Worm (Caenorhabditis elegans) whole organism, L4 larva: ENCODE data around the gene plg-1.

Source experiments
- F44E2.7 ChIP-seq: fragments of 200-800 bp; sonication (Bioruptor generic); IDR thresholded peaks from 2 replicates; pipeline ENCODE4 v2.1.2; 2022; ENCODE audit warnings: missing genetic modification characterization, missing compliant biosample characterization
- R02D3.7 ChIP-seq: fragments of 150-350 bp; sonication (generic microtip); optimal IDR thresholded peaks from 3 replicates; lab custom pipeline; 2014; ENCODE audit warnings: missing biosample characterization, missing genetic modification characterization
- T20F7.1 ChIP-seq: fragments of 200-800 bp; sonication (Bioruptor generic); optimal IDR thresholded peaks from 2 replicates; lab custom pipeline; 2018; ENCODE audit warnings: mild to moderate bottlenecking, missing genetic modification characterization, missing compliant biosample characterization
- T26A8.4 ChIP-seq: fragments of 200-800 bp; sonication (Bioruptor generic); IDR thresholded peaks from 2 replicates; pipeline ENCODE4 v1.3.6; 2022; ENCODE audit warnings: missing genetic modification characterization, missing compliant biosample characterization
- Y105C5A.15 ChIP-seq: fragments of 200-800 bp; sonication (Bioruptor generic); IDR thresholded peaks from 2 replicates; pipeline ENCODE4 v1.3.6; 2022; ENCODE audit warnings: missing genetic modification characterization, missing compliant biosample characterization
- Y48G9A.11 ChIP-seq: fragments of 200-800 bp; sonication (Bioruptor generic); IDR thresholded peaks from 2 replicates; pipeline ENCODE4 v1.3.6; 2022; ENCODE audit warnings: missing genetic modification reagents, missing genetic modification characterization, missing compliant biosample characterization
- Y5F2A.4 ChIP-seq: fragments of 200-800 bp; sonication (Bioruptor generic); optimal IDR thresholded peaks from 2 replicates; lab custom pipeline; 2018; ENCODE audit warnings: mild to moderate bottlenecking, missing genetic modification characterization, missing compliant biosample characterization
- ZK337.2 ChIP-seq: fragments of 200-800 bp; sonication (Bioruptor generic); IDR thresholded peaks from 2 replicates; pipeline ENCODE4 v1.3.6; 2022; ENCODE audit warnings: missing genetic modification reagents, missing genetic modification characterization, missing compliant biosample characterization
- aha-1 ChIP-seq: fragments of 150-350 bp; peaks from one replicate; lab custom pipeline; 2014; ENCODE audit warnings: missing biosample characterization, missing genetic modification characterization
- ceh-62 ChIP-seq: sonication (generic microtip); optimal IDR thresholded peaks from 2 replicates; lab custom pipeline; 2017; ENCODE audit warnings: missing biosample characterization, missing genetic modification characterization
- ceh-82 ChIP-seq: sonication (generic microtip); optimal IDR thresholded peaks from 2 replicates; lab custom pipeline; 2017; ENCODE audit warnings: missing biosample characterization, missing genetic modification characterization
- daf-16 ChIP-seq, 3 experiments: sonication (generic microtip); optimal IDR thresholded peaks; 2 replicates each; lab custom pipeline; 2016 to 2017; ENCODE audit warnings: missing genetic modification characterization in 3 of 3, missing genetic modification reagents in 3 of 3, mild to moderate bottlenecking in 2 of 3, missing compliant biosample characterization in 2 of 3, missing biosample characterization in 1 of 3, moderate library complexity in 1 of 3
- daf-8 ChIP-seq: fragments of 200-800 bp; sonication (Bioruptor generic); IDR thresholded peaks from 2 replicates; pipeline ENCODE4 v1.3.6; 2022; ENCODE audit warnings: missing genetic modification characterization, missing compliant biosample characterization
- dmd-6 ChIP-seq: fragments of 200-800 bp; sonication (Bioruptor generic); IDR thresholded peaks from 2 replicates; pipeline ENCODE4 v1.3.6; 2022; ENCODE audit warnings: missing genetic modification reagents, missing genetic modification characterization, missing compliant biosample characterization
- dmd-8 ChIP-seq: fragments of 200-800 bp; sonication (Bioruptor generic); IDR thresholded peaks from 2 replicates; pipeline ENCODE4 v1.3.6; 2022; ENCODE audit warnings: missing genetic modification characterization, missing compliant biosample characterization
- dpl-1 ChIP-seq: fragments of 150-350 bp; optimal IDR thresholded peaks from 2 replicates; lab custom pipeline; 2014; ENCODE audit warnings: missing biosample characterization, missing genetic modification reagents, missing genetic modification characterization
- dve-1 ChIP-seq: sonication (generic microtip); optimal IDR thresholded peaks from 2 replicates; lab custom pipeline; 2017; ENCODE audit warnings: antibody characterized with exemption, mild to moderate bottlenecking, missing genetic modification characterization, missing compliant biosample characterization; ENCODE audit not compliant: insufficient read depth
- gei-8 ChIP-seq: fragments of 200-800 bp; sonication (Bioruptor generic); optimal IDR thresholded peaks from 2 replicates; lab custom pipeline; 2018; ENCODE audit warnings: mild to moderate bottlenecking, missing genetic modification characterization, missing compliant biosample characterization
- lim-7 ChIP-seq: fragments of 200-800 bp; sonication (Bioruptor generic); IDR thresholded peaks from 2 replicates; pipeline ENCODE4 v1.3.6; 2022; ENCODE audit warnings: missing genetic modification characterization, missing compliant biosample characterization
- lin-13 ChIP-seq: fragments of 150-350 bp; optimal IDR thresholded peaks from 2 replicates; lab custom pipeline; 2014; ENCODE audit warnings: missing biosample characterization, missing genetic modification reagents, missing genetic modification characterization
- lin-15B ChIP-seq: fragments of 150-350 bp; sonication (generic microtip); optimal IDR thresholded peaks from 3 replicates; lab custom pipeline; 2014; ENCODE audit warnings: missing biosample characterization, missing genetic modification characterization
- lin-29 ChIP-seq: fragments of 200-800 bp; sonication (Bioruptor generic); IDR thresholded peaks from 2 replicates; pipeline ENCODE4 v1.3.6; 2022; ENCODE audit warnings: missing genetic modification reagents, missing genetic modification characterization, missing compliant biosample characterization
- lin-38 ChIP-seq: fragments of 200-800 bp; sonication (Bioruptor generic); IDR thresholded peaks from 2 replicates; pipeline ENCODE4 v1.3.6; 2022; ENCODE audit warnings: missing genetic modification reagents, missing genetic modification characterization, missing compliant biosample characterization
- lir-3 ChIP-seq: sonication (generic microtip); optimal IDR thresholded peaks from 2 replicates; lab custom pipeline; 2016; ENCODE audit warnings: mild to moderate bottlenecking, missing genetic modification characterization, missing compliant biosample characterization
- madf-5 ChIP-seq, 2 experiments: fragments of 200-800 bp; sonication (Bioruptor generic); IDR thresholded peaks; 2 replicates each; pipeline ENCODE4 v1.3.6; 2022; ENCODE audit warnings: missing compliant biosample characterization in 2 of 2, missing genetic modification characterization in 2 of 2
- mdl-1 ChIP-seq, 2 experiments: fragments of 150-350 bp in 1 of 2; sonication (generic microtip) in 1 of 2; optimal IDR thresholded peaks; 2 replicates each; lab custom pipeline; 2014 to 2017; ENCODE audit warnings: missing biosample characterization in 2 of 2, missing genetic modification characterization in 2 of 2
- mep-1 ChIP-seq: fragments of 150-350 bp; sonication (generic microtip); optimal IDR thresholded peaks from 3 replicates; lab custom pipeline; 2014; ENCODE audit warnings: missing biosample characterization, missing genetic modification characterization
- mes-2 ChIP-seq: sonication (generic microtip); optimal IDR thresholded peaks from 2 replicates; lab custom pipeline; 2016; ENCODE audit warnings: missing genotype, mild to moderate bottlenecking, missing genetic modification characterization, missing compliant biosample characterization; ENCODE audit not compliant: poor library complexity, severe bottlenecking
- nhr-111 ChIP-seq: fragments of 200-800 bp; sonication (Bioruptor generic); optimal IDR thresholded peaks from 2 replicates; lab custom pipeline; 2018; ENCODE audit warnings: mild to moderate bottlenecking, missing genetic modification characterization, missing compliant biosample characterization
- nhr-237 ChIP-seq: sonication (generic microtip); optimal IDR thresholded peaks from 2 replicates; lab custom pipeline; 2017; ENCODE audit warnings: missing biosample characterization, missing genetic modification characterization
- nhr-25 ChIP-seq: sonication (generic microtip); optimal IDR thresholded peaks from 2 replicates; lab custom pipeline; 2017; ENCODE audit warnings: missing genetic modification characterization, mild to moderate bottlenecking, missing compliant biosample characterization, antibody characterized with exemption, moderate library complexity, borderline replicate concordance; ENCODE audit not compliant: insufficient read depth
- nhr-41 ChIP-seq: fragments of 200-800 bp; sonication (Bioruptor generic); IDR thresholded peaks from 2 replicates; pipeline ENCODE4 v1.3.6; 2022; ENCODE audit warnings: missing genetic modification reagents, missing genetic modification characterization, missing compliant biosample characterization
- nhr-48 ChIP-seq: sonication (generic microtip); optimal IDR thresholded peaks from 2 replicates; lab custom pipeline; 2016; ENCODE audit warnings: mild to moderate bottlenecking, missing genetic modification characterization, missing compliant biosample characterization
- pha-4 ChIP-seq, 2 experiments: fragments of 150-350 bp in 1 of 2; fragments of 200-800 bp in 1 of 2; sonication (Bioruptor generic) in 1 of 2; IDR thresholded peaks in 1 of 2; optimal IDR thresholded peaks in 1 of 2; 2 replicates each; pipeline versions ENCODE4 v1.3.6 to Lab custom; 2014 to 2022; ENCODE audit warnings: missing genetic modification characterization in 2 of 2, missing genetic modification reagents in 2 of 2, missing biosample characterization in 1 of 2, missing compliant biosample characterization in 1 of 2
- pqm-1 ChIP-seq: sonication (generic microtip); optimal IDR thresholded peaks from 2 replicates; lab custom pipeline; 2017; ENCODE audit warnings: missing biosample characterization, missing genetic modification characterization
- rbr-2 ChIP-seq: sonication (generic microtip); optimal IDR thresholded peaks from 2 replicates; lab custom pipeline; 2016; ENCODE audit warnings: missing genotype, missing genetic modification characterization, missing compliant biosample characterization
- sdz-12 ChIP-seq: fragments of 200-800 bp; sonication (Bioruptor generic); optimal IDR thresholded peaks from 2 replicates; lab custom pipeline; 2018; ENCODE audit warnings: mild to moderate bottlenecking, missing genetic modification characterization, missing compliant biosample characterization
- skn-1 ChIP-seq: fragments of 150-350 bp; optimal IDR thresholded peaks from 2 replicates; lab custom pipeline; 2014; ENCODE audit warnings: missing biosample characterization, missing genetic modification characterization
- unc-130 ChIP-seq: sonication (generic microtip); optimal IDR thresholded peaks from 2 replicates; lab custom pipeline; 2016; ENCODE audit warnings: missing genetic modification reagents, missing genetic modification characterization, missing compliant biosample characterization
- unc-39 ChIP-seq: sonication (generic microtip); optimal IDR thresholded peaks from 2 replicates; lab custom pipeline; 2017; ENCODE audit warnings: missing biosample characterization, missing genetic modification characterization
- unc-62 ChIP-seq, 3 experiments: fragments of 150-350 bp in 1 of 3; sonication (generic microtip); optimal IDR thresholded peaks in 2 of 3; peaks in 1 of 3; 1 replicate in 1 of 3; 2 replicates in 2 of 3; lab custom pipeline; 2014 to 2017; ENCODE audit warnings: missing biosample characterization in 3 of 3, missing genetic modification characterization in 3 of 3, missing genetic modification reagents in 3 of 3, missing genotype in 1 of 3
- vab-7 ChIP-seq: fragments of 200-800 bp; sonication (Bioruptor generic); IDR thresholded peaks from 2 replicates; pipeline ENCODE4 v1.3.6; 2022; ENCODE audit warnings: missing genetic modification reagents, missing genetic modification characterization, missing compliant biosample characterization
- zfp-3 ChIP-seq: fragments of 200-800 bp; sonication (Bioruptor generic); conservative IDR thresholded peaks from 2 replicates; pipeline ENCODE4 v1.3.6; 2022; ENCODE audit warnings: missing genetic modification reagents, missing genetic modification characterization, missing compliant biosample characterization

The plg-1 gene

ce11 chrIII:8865294-8865766 is 13.3 kb downstream of the plg-1 start (continued):
- TF ChIP-seq daf-16 (GFP tag; optimal IDR thresholded peaks at IDR 0.05; lab: Kevin White, UChicago) (peak; percentile 40 to 81), daf-16 (tag; optimal IDR thresholded peaks at IDR 0.05; lab: Kevin White, UChicago) (peak; percentile 34), pqm-1 (tag; lab: Kevin White, UChicago) (peak; percentile 78), vab-7 (GFP tag; lab: Robert Waterston, UW) (peak; percentile 64), dpl-1 (GFP tag; lab: Kevin White, UChicago) (peak; percentile 34), daf-8 (GFP tag; lab: Robert Waterston, UW) (no peak), lir-3 (tag; lab: Kevin White, UChicago) (peak; percentile 26), mep-1 (tag; lab: Kevin White, UChicago) (peak; percentile 83), ceh-82 (tag; lab: Kevin White, UChicago) (no peak), zfp-3 (peak; percentile 91), lim-7 (GFP tag; lab: Robert Waterston, UW) (no peak), T26A8.4 (GFP tag; lab: Robert Waterston, UW) (peak; percentile 90), nhr-41 (GFP tag; lab: Robert Waterston, UW) (peak; percentile 51; the same call in 1 of the 2 replicates), Y5F2A.4 (GFP tag; lab: Kevin White, UChicago) (no peak), unc-130 (GFP tag; lab: Kevin White, UChicago) (no peak), nhr-25 (tag; lab: Kevin White, UChicago) (peak; percentile 0), nhr-237 (no peak), lin-38 (GFP tag; lab: Robert Waterston, UW) (peak; percentile 74), madf-5 (GFP tag; IDR thresholded peaks at IDR 0.05; lab: Robert Waterston, UW) (peak in 1 of 2 experiments; percentile 88; a peak in 1 of 4 replicates), ceh-62 (tag; lab: Kevin White, UChicago) (no peak), F44E2.7 (GFP tag; lab: Robert Waterston, UW) (0 out of 2 replicates have a peak, but pooled peaks have one; percentile 45)

ce11 chrIII:8866038-8866437 is 14.0 kb downstream of the plg-1 start:
- TF ChIP-seq Y48G9A.11 (GFP tag; lab: Robert Waterston, UW): no peak
- no peak for TF ChIP-seq R02D3.7 (tag; lab: Kevin White, UChicago)
- no peak for TF ChIP-seq unc-39
- peak; percentile 99 for TF ChIP-seq aha-1 (tag; lab: Kevin White, UChicago)
- no peak for TF ChIP-seq gei-8
- TF ChIP-seq Y105C5A.15: 0 out of 2 replicates have a peak, but pooled peaks have one; percentile 13
- no peak for TF ChIP-seq daf-8 (GFP tag; lab: Robert Waterston, UW)
- TF ChIP-seq nhr-25 (tag; lab: Kevin White, UChicago): no peak
- TF ChIP-seq nhr-111 (GFP tag; lab: Kevin White, UChicago): no peak
- no peak for TF ChIP-seq sdz-12 (GFP tag; lab: Kevin White, UChicago)
- TF ChIP-seq pha-4 (GFP tag; IDR thresholded peaks at IDR 0.05; lab: Robert Waterston, UW): no peak
- TF ChIP-seq pha-4 (tag; optimal IDR thresholded peaks at IDR 0.05; lab: Kevin White, UChicago): no peak
- no peak for TF ChIP-seq nhr-48 (tag; lab: Kevin White, UChicago)
- TF ChIP-seq T20F7.1 (GFP tag; lab: Kevin White, UChicago): no peak
- TF ChIP-seq skn-1: no peak
- no peak for TF ChIP-seq daf-16 (GFP tag; optimal IDR thresholded peaks at IDR 0.05; lab: Kevin White, UChicago)
- TF ChIP-seq daf-16 (tag; optimal IDR thresholded peaks at IDR 0.05; lab: Kevin White, UChicago): peak; percentile 60
- no peak for TF ChIP-seq lin-29 (GFP tag; lab: Robert Waterston, UW)
- TF ChIP-seq lin-15B (tag; lab: Kevin White, UChicago): no peak

ce11 chrIII:8866983-8867842 is 15.2 kb downstream of the plg-1 start:
- no peak for TF ChIP-seq daf-16 (GFP tag; optimal IDR thresholded peaks at IDR 0.05; lab: Kevin White, UChicago)
- TF ChIP-seq daf-16 (tag; optimal IDR thresholded peaks at IDR 0.05; lab: Kevin White, UChicago): peak; percentile 32
- no peak for TF ChIP-seq pha-4 (GFP tag; IDR thresholded peaks at IDR 0.05; lab: Robert Waterston, UW)
- TF ChIP-seq pha-4 (tag; optimal IDR thresholded peaks at IDR 0.05; lab: Kevin White, UChicago): peak; percentile 39
- peak; percentile 38; the same call in 1 of the 2 replicates for TF ChIP-seq ZK337.2 (GFP tag; lab: Robert Waterston, UW)
- peak; percentile 60 for TF ChIP-seq dve-1 (tag; lab: Kevin White, UChicago)
- TF ChIP-seq lin-13 (GFP tag; lab: Kevin White, UChicago): peak; percentile 53
- peak; percentile 40 for TF ChIP-seq rbr-2
- TF ChIP-seq ceh-82 (tag; lab: Kevin White, UChicago): no peak
- TF ChIP-seq mdl-1 (tag; optimal IDR thresholded peaks at IDR 0.05; lab: Kevin White, UChicago): peak; percentile 10 to 65
- peak; percentile 71 for TF ChIP-seq dmd-6
- TF ChIP-seq dmd-8: 0 out of 2 replicates have a peak, but pooled peaks have one; percentile 34
- peak in 1 of 2 experiments; percentile 67 for TF ChIP-seq unc-62 (GFP tag; optimal IDR thresholded peaks at IDR 0.05 in 1 of 2; lab: Kevin White, UChicago)
- TF ChIP-seq unc-62 (tag; optimal IDR thresholded peaks at IDR 0.05; lab: Kevin White, UChicago): no peak
- TF ChIP-seq mes-2: peak; percentile 41
